Worm (Caenorhabditis elegans) whole organism, young adult: ENCODE results near the gene spig-5.
"Not testable (repeated sequence)": the region's sequence is repeated elsewhere in the genome, so short reads cannot be mapped to it uniquely, and the experiment has no call there.

Source experiments
- B0019.2 ChIP-seq: fragments of 200-800 bp; sonication (Bioruptor generic); conservative IDR thresholded peaks from 2 replicates; pipeline ENCODE4 v1.3.6; 2022; ENCODE audit warnings: missing genetic modification reagents, missing genetic modification characterization, missing compliant biosample characterization
- C06A6.2 ChIP-seq: fragments of 200-800 bp; sonication (Bioruptor generic); conservative IDR thresholded peaks from 2 replicates; pipeline ENCODE4 v1.3.6; 2022; ENCODE audit warnings: missing genetic modification characterization, missing compliant biosample characterization
- C17E4.6 ChIP-seq: fragments of 200-800 bp; sonication (Bioruptor generic); IDR thresholded peaks from 2 replicates; pipeline ENCODE4 v1.3.6; 2022; ENCODE audit warnings: missing genetic modification reagents, missing genetic modification characterization, missing compliant biosample characterization
- F22D6.2 ChIP-seq: sonication (generic microtip); optimal IDR thresholded peaks from 2 replicates; lab custom pipeline; 2016; ENCODE audit warnings: mild to moderate bottlenecking, missing genetic modification characterization, missing compliant biosample characterization
- F33H1.4 ChIP-seq: fragments of 200-800 bp; sonication (Bioruptor generic); IDR thresholded peaks from 2 replicates; pipeline ENCODE4 v1.3.6; 2022; ENCODE audit warnings: missing genetic modification reagents, missing genetic modification characterization, missing compliant biosample characterization
- F37B4.10 ChIP-seq: fragments of 200-800 bp; sonication (Bioruptor generic); IDR thresholded peaks from 2 replicates; pipeline ENCODE4 v1.3.6; 2022; ENCODE audit warnings: missing genetic modification characterization, missing compliant biosample characterization
- F39B2.1 ChIP-seq: fragments of 200-800 bp; sonication (Bioruptor generic); IDR thresholded peaks from 2 replicates; pipeline ENCODE4 v1.3.6; 2022; ENCODE audit warnings: missing genetic modification reagents, missing genetic modification characterization, missing compliant biosample characterization
- F57C9.4 ChIP-seq: sonication (generic microtip); optimal IDR thresholded peaks from 2 replicates; lab custom pipeline; 2017; ENCODE audit warnings: mild to moderate bottlenecking, missing genetic modification characterization, missing compliant biosample characterization
- T07F8.4 ChIP-seq: sonication (generic microtip); optimal IDR thresholded peaks from 2 replicates; lab custom pipeline; 2016; ENCODE audit warnings: mild to moderate bottlenecking, missing genetic modification characterization, moderate library complexity, missing compliant biosample characterization
- ZK185.1 ChIP-seq: sonication (generic microtip); optimal IDR thresholded peaks from 2 replicates; lab custom pipeline; 2016; ENCODE audit warnings: mild to moderate bottlenecking, missing genetic modification characterization, missing compliant biosample characterization; ENCODE audit not compliant: poor library complexity, severe bottlenecking
- atf-7 ChIP-seq: sonication (generic microtip); optimal IDR thresholded peaks from 2 replicates; lab custom pipeline; 2017; ENCODE audit warnings: mild to moderate bottlenecking, missing genetic modification characterization, missing compliant biosample characterization
- athp-1 ChIP-seq: sonication (generic microtip); optimal IDR thresholded peaks from 2 replicates; lab custom pipeline; 2017; ENCODE audit warnings: mild to moderate bottlenecking, missing genetic modification characterization, missing compliant biosample characterization
- attf-6 ChIP-seq: fragments of 200-800 bp; sonication (Bioruptor generic); IDR thresholded peaks from 2 replicates; pipeline ENCODE4 v1.3.6; 2022; ENCODE audit warnings: missing genetic modification reagents, missing genetic modification characterization, missing compliant biosample characterization
- bed-1 ChIP-seq: fragments of 200-800 bp; sonication (Bioruptor generic); IDR thresholded peaks from 2 replicates; pipeline ENCODE4 v1.3.6; 2022; ENCODE audit warnings: missing genetic modification reagents, missing genetic modification characterization, missing compliant biosample characterization
- ceh-100 ChIP-seq: fragments of 200-800 bp; sonication (Bioruptor generic); IDR thresholded peaks from 2 replicates; pipeline ENCODE4 v1.3.6; 2022; ENCODE audit warnings: missing genetic modification reagents, missing genetic modification characterization, missing compliant biosample characterization
- ceh-79 ChIP-seq: sonication (generic microtip); optimal IDR thresholded peaks from 2 replicates; lab custom pipeline; 2017; ENCODE audit warnings: mild to moderate bottlenecking, missing genetic modification characterization, missing compliant biosample characterization
- ceh-91 ChIP-seq: fragments of 200-800 bp; sonication (Bioruptor generic); IDR thresholded peaks from 2 replicates; pipeline ENCODE4 v1.3.6; 2022; ENCODE audit warnings: missing genetic modification reagents, missing genetic modification characterization, missing compliant biosample characterization
- ets-4 ChIP-seq: fragments of 200-800 bp; sonication (Bioruptor generic); optimal IDR thresholded peaks from 2 replicates; lab custom pipeline; 2018; ENCODE audit warnings: mild to moderate bottlenecking, missing genetic modification characterization, missing compliant biosample characterization
- him-1 ChIP-seq: sonication (generic microtip); optimal IDR thresholded peaks from 2 replicates; lab custom pipeline; 2016; ENCODE audit warnings: missing genotype, missing genetic modification reagents, missing genetic modification characterization, missing compliant biosample characterization
- hlh-26 ChIP-seq: fragments of 200-800 bp; sonication (Bioruptor generic); conservative IDR thresholded peaks from 2 replicates; pipeline ENCODE4 v1.3.6; 2022; ENCODE audit warnings: missing genetic modification reagents, missing genetic modification characterization, missing compliant biosample characterization
- hmg-1.2 ChIP-seq: fragments of 200-800 bp; sonication (Bioruptor generic); IDR thresholded peaks from 2 replicates; pipeline ENCODE4 v1.3.6; 2022; ENCODE audit warnings: missing genetic modification reagents, missing genetic modification characterization, missing compliant biosample characterization
- let-526 ChIP-seq: fragments of 200-800 bp; sonication (Bioruptor generic); IDR thresholded peaks from 2 replicates; pipeline ENCODE4 v1.3.6; 2022; ENCODE audit warnings: missing genetic modification reagents, missing genetic modification characterization, missing compliant biosample characterization
- lin-26 ChIP-seq: fragments of 200-800 bp; sonication (Bioruptor generic); IDR thresholded peaks from 2 replicates; pipeline ENCODE4 v1.3.6; 2022; ENCODE audit warnings: missing genetic modification reagents, missing genetic modification characterization, missing compliant biosample characterization
- mel-28 ChIP-seq: sonication (generic microtip); optimal IDR thresholded peaks from 2 replicates; lab custom pipeline; 2016; ENCODE audit warnings: borderline replicate concordance, mild to moderate bottlenecking, missing genetic modification characterization, missing compliant biosample characterization
- nfya-2 ChIP-seq: fragments of 200-800 bp; sonication (Bioruptor generic); IDR thresholded peaks from 2 replicates; pipeline ENCODE4 v1.3.6; 2022; ENCODE audit warnings: missing genetic modification reagents, missing genetic modification characterization, missing compliant biosample characterization
- nhr-120 ChIP-seq: fragments of 200-800 bp; sonication (Bioruptor generic); IDR thresholded peaks from 2 replicates; pipeline ENCODE4 v1.3.6; 2022; ENCODE audit warnings: missing genetic modification characterization, missing compliant biosample characterization
- nhr-27 ChIP-seq: fragments of 200-800 bp; sonication (Bioruptor generic); optimal IDR thresholded peaks from 2 replicates; lab custom pipeline; 2018; ENCODE audit warnings: mild to moderate bottlenecking, missing genetic modification characterization, moderate library complexity, missing compliant biosample characterization
- nhr-90 ChIP-seq: sonication (generic microtip); optimal IDR thresholded peaks from 2 replicates; lab custom pipeline; 2016; ENCODE audit warnings: missing genotype, mild to moderate bottlenecking, missing genetic modification characterization, missing compliant biosample characterization
- rec-8 ChIP-seq, 2 experiments: sonication (generic microtip); optimal IDR thresholded peaks; 2 replicates each; lab custom pipeline; 2016; ENCODE audit warnings: mild to moderate bottlenecking in 2 of 2, missing genetic modification characterization in 2 of 2, missing genetic modification reagents in 2 of 2, missing genotype in 2 of 2, missing biosample characterization in 1 of 2, missing compliant biosample characterization in 1 of 2, moderate library complexity in 1 of 2
- rpc-1 ChIP-seq, 2 experiments: fragments of 150-350 bp in 1 of 2; sonication (generic microtip) in 1 of 2; optimal IDR thresholded peaks; 2 replicates each; lab custom pipeline; 2014 to 2018; ENCODE audit warnings: missing biosample characterization in 1 of 2, missing genetic modification characterization in 1 of 2, missing genetic modification reagents in 1 of 2, missing genotype in 1 of 2
- sea-2 ChIP-seq: fragments of 200-800 bp; sonication (Bioruptor generic); IDR thresholded peaks from 2 replicates; pipeline ENCODE4 v1.3.6; 2022; ENCODE audit warnings: missing genetic modification characterization, missing compliant biosample characterization
- snpc-3.4 ChIP-seq: sonication (generic microtip); optimal IDR thresholded peaks from 2 replicates; lab custom pipeline; 2017; ENCODE audit warnings: missing genetic modification characterization, mild to moderate bottlenecking, missing compliant biosample characterization, antibody characterized with exemption, moderate library complexity, missing genotype, missing genetic modification reagents
- tlf-1 ChIP-seq: fragments of 200-800 bp; sonication (Bioruptor generic); optimal IDR thresholded peaks from 2 replicates; lab custom pipeline; 2018; ENCODE audit warnings: mild to moderate bottlenecking, missing genetic modification characterization, missing compliant biosample characterization
- zim-3 ChIP-seq: sonication (generic microtip); optimal IDR thresholded peaks from 2 replicates; lab custom pipeline; 2017; ENCODE audit warnings: mild to moderate bottlenecking, missing genetic modification characterization, moderate library complexity, missing compliant biosample characterization
- ztf-22 ChIP-seq: fragments of 200-800 bp; sonication (Bioruptor generic); optimal IDR thresholded peaks from 2 replicates; lab custom pipeline; 2018; ENCODE audit warnings: mild to moderate bottlenecking, missing genetic modification characterization, moderate library complexity, missing compliant biosample characterization

Gene spig-5

DNA sequence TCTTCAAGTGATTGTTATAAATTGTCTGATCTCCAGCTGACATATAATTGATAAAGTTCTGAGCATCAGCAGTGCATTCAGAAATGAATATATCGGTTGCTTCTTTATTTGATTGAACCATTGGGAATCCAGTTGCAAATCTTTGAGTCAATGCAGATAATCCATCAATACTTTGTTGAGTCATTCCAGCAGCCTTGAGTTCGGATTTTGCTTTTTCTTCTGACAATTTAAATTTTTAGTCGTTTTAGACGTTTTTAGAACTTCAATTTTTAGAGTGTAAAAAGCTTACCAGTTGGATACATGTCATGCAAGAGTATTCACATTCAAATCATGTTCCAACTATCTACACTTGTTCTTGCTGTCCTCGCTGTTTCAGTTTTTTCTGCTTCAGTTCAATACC, 1.4 kb downstream of the spig-5 start, which contains the start of gene F14D7.14:
Gene F14D7.14, plus strand, starts transcription at position 301 of the 400 bp plus-strand sequence.
- TF ChIP-seq athp-1 (tag; lab: Kevin White, UChicago); let-526; T07F8.4 (tag; lab: Kevin White, UChicago): not testable (repeated sequence)

DNA sequence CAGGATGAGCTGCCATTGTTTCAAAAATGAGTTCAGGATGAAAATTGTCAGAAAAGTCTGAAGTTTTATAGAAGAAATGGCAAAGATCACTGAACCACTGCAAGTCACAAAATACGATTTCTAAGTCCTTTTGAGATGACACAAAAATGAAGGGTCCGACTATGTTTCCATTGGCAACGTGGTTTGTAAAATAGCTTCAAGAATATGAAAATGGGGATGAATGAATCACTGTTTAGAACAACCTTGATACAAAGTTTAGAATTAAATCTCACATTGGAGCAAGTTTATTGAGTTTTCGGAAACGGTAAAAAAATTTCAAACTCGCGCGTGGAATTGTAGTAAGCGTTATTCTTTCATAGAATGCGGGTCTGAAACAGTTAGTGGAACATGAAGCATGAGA, 2.9 kb downstream of the spig-5 start, which contains the start of gene ddn-3:
Gene ddn-3, minus strand, starts transcription at position 101 of the 400 bp plus-strand sequence.
- no peak for TF ChIP-seq athp-1 (tag; lab: Kevin White, UChicago)
- no peak for TF ChIP-seq lin-26 (GFP tag; lab: Robert Waterston, UW)
- no peak for TF ChIP-seq tlf-1 (GFP tag; lab: Kevin White, UChicago)
- no peak for TF ChIP-seq rpc-1 (optimal IDR thresholded peaks at IDR 0.05; lab: Kevin White, UChicago)
- no peak for TF ChIP-seq rpc-1 (tag; optimal IDR thresholded peaks at IDR 0.05; lab: Kevin White, UChicago)
- TF ChIP-seq ztf-22 (GFP tag; lab: Kevin White, UChicago): no peak
- no peak for TF ChIP-seq nhr-90 (tag; lab: Kevin White, UChicago)
- no peak for TF ChIP-seq attf-6 (GFP tag; lab: Robert Waterston, UW)
- no peak for TF ChIP-seq ceh-100 (GFP tag; lab: Robert Waterston, UW)
- no peak for TF ChIP-seq zim-3 (tag; lab: Kevin White, UChicago)
- no peak for TF ChIP-seq F22D6.2
- TF ChIP-seq F39B2.1: no peak
- no peak for TF ChIP-seq ceh-79 (tag; lab: Kevin White, UChicago)
- no peak for TF ChIP-seq rec-8 (tag; optimal IDR thresholded peaks at IDR 0.05; lab: Kevin White, UChicago)
- no peak for TF ChIP-seq mel-28 (tag; lab: Kevin White, UChicago)

DNA sequence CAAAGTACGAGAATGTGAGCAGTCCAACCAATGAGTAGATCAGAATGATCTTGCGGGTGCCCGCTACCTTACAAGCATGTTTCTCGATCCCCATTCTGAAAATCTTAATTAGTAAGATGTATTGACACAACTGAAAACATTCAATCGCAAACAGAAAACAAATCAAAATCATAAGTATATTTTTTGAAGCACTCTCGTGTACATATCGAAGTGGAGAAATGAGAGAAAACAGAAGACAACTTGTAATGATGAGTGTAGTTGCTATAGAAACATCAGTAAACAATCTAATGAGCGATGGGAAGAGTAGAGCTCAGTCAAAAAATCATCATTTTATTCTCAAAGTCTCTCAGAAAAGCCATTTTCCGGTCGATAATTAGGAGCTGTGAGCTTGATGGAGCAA, 4.4 kb downstream of the spig-5 start, which contains the start of gene F14D7.8:
Gene F14D7.8, minus strand, starts transcription at position 101 of the 400 bp plus-strand sequence.
- TF ChIP-seq hlh-26 (GFP tag; lab: Robert Waterston, UW) (no peak), hmg-1.2 (no peak), F37B4.10 (no peak), nhr-27 (tag; lab: Kevin White, UChicago) (no peak), sea-2 (no peak), F33H1.4 (GFP tag; lab: Robert Waterston, UW) (no peak), ZK185.1 (no peak), ceh-91 (GFP tag; lab: Robert Waterston, UW) (no peak), snpc-3.4 (no peak), C17E4.6 (GFP tag; lab: Robert Waterston, UW) (no peak), him-1 (tag; lab: Kevin White, UChicago) (no peak), atf-7 (tag; lab: Kevin White, UChicago) (no peak), F57C9.4 (tag; lab: Kevin White, UChicago) (no peak), zim-3 (tag; lab: Kevin White, UChicago) (no peak), C06A6.2 (GFP tag; lab: Robert Waterston, UW) (no peak)

DNA sequence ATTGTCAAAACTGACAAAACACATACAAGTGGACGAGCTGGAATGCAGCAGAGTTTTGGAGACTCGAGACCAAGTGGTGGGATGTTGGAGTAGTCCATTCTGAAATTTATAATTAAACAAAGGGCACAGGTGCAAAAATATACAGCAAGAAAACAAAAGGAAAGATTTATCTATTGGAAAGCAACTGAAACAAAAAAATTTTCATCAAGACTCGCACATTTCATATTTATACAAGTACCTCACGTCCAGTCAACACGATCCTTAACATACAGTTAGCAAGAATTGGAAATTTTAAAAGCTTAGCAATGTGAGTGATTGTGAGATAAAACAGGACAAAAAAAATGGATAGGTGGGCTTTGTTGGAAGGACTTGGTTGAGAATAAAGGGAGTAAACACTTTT, 6.0 kb downstream of the spig-5 start, which contains the start of gene F47B8.1:
Gene F47B8.1, minus strand, starts transcription at position 101 of the 400 bp plus-strand sequence.
- no peak for TF ChIP-seq nhr-120
- TF ChIP-seq nhr-90 (tag; lab: Kevin White, UChicago): no peak
- TF ChIP-seq nfya-2 (GFP tag; lab: Robert Waterston, UW): no peak
- no peak for TF ChIP-seq B0019.2
- no peak for TF ChIP-seq bed-1
- no peak for TF ChIP-seq ets-4 (GFP tag; lab: Kevin White, UChicago)
